Worm (Caenorhabditis elegans) whole organism, L4/young adult: Measurements from ENCODE around the gene pap-1.

Experiments used
- W03F9.2 ChIP-seq: fragments of 150-350 bp; optimal IDR thresholded peaks from 2 replicates; lab custom pipeline; 2014; ENCODE audit warnings: missing biosample characterization, missing genetic modification characterization
- him-1 ChIP-seq: sonication (generic microtip); optimal IDR thresholded peaks from 2 replicates; lab custom pipeline; 2016; ENCODE audit warnings: missing genotype, missing genetic modification reagents, missing genetic modification characterization, missing compliant biosample characterization

ce11 chrV:10460685-10461084 lies 18.9 kb downstream of the pap-1 start:
- TF ChIP-seq him-1 (no peak), W03F9.2 (tag; lab: Kevin White, UChicago) (no peak)
